Fruit fly (Drosophila melanogaster): ENCODE results near the gene slo.

slo gene

dm6 chr3R:24753561-24754027, 91.3 kb downstream of the slo start, which contains the start of gene asp (continued):
- no peak for TF ChIP-seq CG4424 (GFP tag; optimal IDR thresholded peaks at IDR 0.05)
- no peak for TF ChIP-seq Oaz (GFP tag; IDR thresholded peaks at IDR 0.05)
- no peak for TF ChIP-seq ase (GFP tag; IDR thresholded peaks at IDR 0.05)
- no peak for TF ChIP-seq Vsx1 (GFP tag; optimal IDR thresholded peaks at IDR 0.05)
- no peak for TF ChIP-seq CG17568 (GFP tag; optimal IDR thresholded peaks at IDR 0.05)
- 0 out of 2 replicates have a peak, but pooled peaks have one; percentile 10 for TF ChIP-seq Ada2b (GFP tag; IDR thresholded peaks at IDR 0.05)
- TF ChIP-seq mirr (GFP tag; optimal IDR thresholded peaks at IDR 0.05): no peak
- no peak for TF ChIP-seq CG7928 (GFP tag; optimal IDR thresholded peaks at IDR 0.05)
- no peak for TF ChIP-seq Hand (GFP tag; optimal IDR thresholded peaks at IDR 0.05)
- TF ChIP-seq CG12104 (GFP tag; optimal IDR thresholded peaks at IDR 0.05): no peak
- no peak for TF ChIP-seq Antp (GFP tag; optimal IDR thresholded peaks at IDR 0.05)
- peak; percentile 94 for TF ChIP-seq CG14860 (GFP tag; IDR thresholded peaks at IDR 0.05; ENCODE audit: partially characterized antibody)
- peak; percentile 29 for TF ChIP-seq gfzf (GFP tag; optimal IDR thresholded peaks at IDR 0.05)
- no peak for TF ChIP-seq sim (GFP tag; IDR thresholded peaks at IDR 0.05)
- TF ChIP-seq HmgZ (tag; optimal IDR thresholded peaks at IDR 0.05): no peak
- TF ChIP-seq CG9797 (GFP tag; optimal IDR thresholded peaks at IDR 0.05): peak; percentile 59
- TF ChIP-seq CG3838 (GFP tag; optimal IDR thresholded peaks at IDR 0.05): no peak
- no peak for TF ChIP-seq CG2678 (tag; optimal IDR thresholded peaks at IDR 0.05)
- no peak for TF ChIP-seq CG13775 (GFP tag; optimal IDR thresholded peaks at IDR 0.05)
- TF ChIP-seq Scr (GFP tag; IDR thresholded peaks at IDR 0.05; ENCODE audit: partially characterized antibody): peak; percentile 85
- TF ChIP-seq CG17829 (tag; optimal IDR thresholded peaks at IDR 0.05): peak; percentile 66
- TF ChIP-seq tio (GFP tag; optimal IDR thresholded peaks at IDR 0.05): no peak
- TF ChIP-seq CG33213 (GFP tag; optimal IDR thresholded peaks at IDR 0.05): no peak
- TF ChIP-seq crol (GFP tag; IDR thresholded peaks at IDR 0.05): no peak
- no peak for TF ChIP-seq CG8290 (GFP tag; optimal IDR thresholded peaks at IDR 0.05)
- no peak for TF ChIP-seq CG8290 (tag; optimal IDR thresholded peaks at IDR 0.05)
- TF ChIP-seq BEAF-32 (GFP tag; optimal IDR thresholded peaks at IDR 0.05): peak; percentile 77
- peak; percentile 54 for TF ChIP-seq nmo (GFP tag; optimal IDR thresholded peaks at IDR 0.05)
- TF ChIP-seq fru (optimal IDR thresholded peaks at IDR 0.05): no peak
- TF ChIP-seq ttk (GFP tag; IDR thresholded peaks at IDR 0.05): no peak
- 0 out of 2 replicates have a peak, but pooled peaks have one; percentile 11 for TF ChIP-seq Xrp1 (GFP tag; IDR thresholded peaks at IDR 0.05)
- TF ChIP-seq corto (GFP tag; optimal IDR thresholded peaks at IDR 0.05): no peak
- no peak for TF ChIP-seq CG3407 (GFP tag; optimal IDR thresholded peaks at IDR 0.05)
- TF ChIP-seq CG10959 (GFP tag; IDR thresholded peaks at IDR 0.05): no peak
- no peak for TF ChIP-seq CG32772 (GFP tag; IDR thresholded peaks at IDR 0.05)
- no peak for TF ChIP-seq Sry-β (GFP tag; optimal IDR thresholded peaks at IDR 0.05)
- TF ChIP-seq dan (GFP tag; IDR thresholded peaks at IDR 0.05): no peak
- TF ChIP-seq Spps (tag; optimal IDR thresholded peaks at IDR 0.05): no peak
- no peak for TF ChIP-seq CG8359 (GFP tag; optimal IDR thresholded peaks at IDR 0.05; ENCODE audit: borderline replicate concordance)
- TF ChIP-seq GATAe (GFP tag; conservative IDR thresholded peaks at IDR 0.05): no peak
- no peak for TF ChIP-seq gce (GFP tag; IDR thresholded peaks at IDR 0.05)
- no peak for TF ChIP-seq Hr78 (GFP tag; optimal IDR thresholded peaks at IDR 0.05)
- TF ChIP-seq CG3847 (GFP tag; IDR thresholded peaks at IDR 0.05): peak; percentile 39; the same call in 1 of the 2 replicates
- no peak for TF ChIP-seq pb (GFP tag; optimal IDR thresholded peaks at IDR 0.05)
- TF ChIP-seq Abd-B (GFP tag; optimal IDR thresholded peaks at IDR 0.05): peak; percentile 26
- no peak for TF ChIP-seq dm (GFP tag; optimal IDR thresholded peaks at IDR 0.05)
- TF ChIP-seq sqz (GFP tag; optimal IDR thresholded peaks at IDR 0.05): no peak
- TF ChIP-seq tup (GFP tag; optimal IDR thresholded peaks at IDR 0.05): no peak
- TF ChIP-seq E2f2 (GFP tag; IDR thresholded peaks at IDR 0.05): peak; percentile 98
- TF ChIP-seq CG3281 (GFP tag; optimal IDR thresholded peaks at IDR 0.05): no peak
- TF ChIP-seq Blimp-1 (GFP tag; optimal IDR thresholded peaks at IDR 0.05): peak; percentile 35
